Worm (Caenorhabditis elegans): ENCODE measurements around the gene C18E9.9.

C18E9.9 gene

ce11 chrII:9007741-9008140, 18.4 kb upstream of the C18E9.9 start:
- no peak for TF ChIP-seq unc-62 (GFP tag; optimal IDR thresholded peaks at IDR 0.05)

- no peak for TF ChIP-seq unc-62 (GFP tag; optimal IDR thresholded peaks at IDR 0.05)
Observed at ce11 chrII:9005067-9005466, 15.7 kb upstream of the C18E9.9 start, which contains the start of gene F44G4.7. F44G4.7 (minus strand) TSS chrII:9005167.

- no peak for TF ChIP-seq unc-62 (GFP tag; optimal IDR thresholded peaks at IDR 0.05)
Observed at ce11 chrII:9001743-9002222, 12.4 kb upstream of the C18E9.9 start, which contains the start of gene F44G4.6. F44G4.6 (minus strand) TSS chrII:9001793.

- no peak for TF ChIP-seq unc-62 (GFP tag; optimal IDR thresholded peaks at IDR 0.05)
Observed at ce11 chrII:9000331-9000730, 11.0 kb upstream of the C18E9.9 start, which contains the start of gene F44G4.5. F44G4.5 (minus strand) TSS chrII:9000431.

ce11 chrII:8997479-8997878, 8.1 kb upstream of the C18E9.9 start, which contains the start of the genes F44G4.3 and tdp-1:
F44G4.3 (minus strand) TSS chrII:8997662.
tdp-1 (plus strand) TSS chrII:8997825.
- no peak for TF ChIP-seq unc-62 (GFP tag; optimal IDR thresholded peaks at IDR 0.05)

ce11 chrII:8996064-8996463, 6.7 kb upstream of the C18E9.9 start, which contains the start of gene ndub-2:
ndub-2 (plus strand) TSS chrII:8996364.
- TF ChIP-seq unc-62 (GFP tag; optimal IDR thresholded peaks at IDR 0.05), result no peak

- TF ChIP-seq unc-62 (GFP tag; optimal IDR thresholded peaks at IDR 0.05), result no peak
Observed at ce11 chrII:8994336-8994735, 5.0 kb upstream of the C18E9.9 start, which contains the start of gene F44G4.1. F44G4.1 (plus strand) TSS chrII:8994636.

- TF ChIP-seq unc-62 (GFP tag; optimal IDR thresholded peaks at IDR 0.05), result no peak
Observed at ce11 chrII:8992780-8993179, 3.4 kb upstream of the C18E9.9 start, which contains the start of gene ooc-5. ooc-5 (plus strand) TSS chrII:8993160.

ce11 chrII:8991602-8992001, 2.3 kb upstream of the C18E9.9 start:
- no peak for TF ChIP-seq unc-62 (GFP tag; optimal IDR thresholded peaks at IDR 0.05)

- TF ChIP-seq unc-62 (GFP tag; optimal IDR thresholded peaks at IDR 0.05), result no peak
Observed at ce11 chrII:8990267-8990666, 923 bp upstream of the C18E9.9 start.

ce11 chrII:8987962-8988361, 1.4 kb downstream of the C18E9.9 start, which contains the start of gene C18E9.8:
C18E9.8 (minus strand) TSS chrII:8988062.
- TF ChIP-seq unc-62 (GFP tag; optimal IDR thresholded peaks at IDR 0.05), result no peak

- TF ChIP-seq unc-62 (GFP tag; optimal IDR thresholded peaks at IDR 0.05), result no peak
Observed at ce11 chrII:8982683-8983082, 6.7 kb downstream of the C18E9.9 start, which contains the start of gene C18E9.7. C18E9.7 (minus strand) TSS chrII:8982783.

- no peak for TF ChIP-seq unc-62 (GFP tag; optimal IDR thresholded peaks at IDR 0.05)
Observed at ce11 chrII:8973516-8974043, 15.8 kb downstream of the C18E9.9 start, which contains the start of gene tomm-40. tomm-40 (minus strand) TSS chrII:8973566.

ce11 chrII:8969251-8970183, 19.8 kb downstream of the C18E9.9 start, which contains the start of the genes szy-20 and C18E9.5:
szy-20 (minus strand) TSS chrII:8969333.
C18E9.5 (plus strand) TSS chrII:8969980.
- TF ChIP-seq unc-62 (GFP tag; optimal IDR thresholded peaks at IDR 0.05), result no peak

ce11 chrII:8964835-8965234, 24.5 kb downstream of the C18E9.9 start, which contains the start of the genes ndub-3 and C18E9.2:
ndub-3 (minus strand) TSS chrII:8964890.
C18E9.2 (plus strand) TSS chrII:8965006.
- TF ChIP-seq unc-62 (GFP tag; optimal IDR thresholded peaks at IDR 0.05), result no peak

ce11 chrII:8964049-8964448, 25.3 kb downstream of the C18E9.9 start, which contains the start of gene sftd-3:
sftd-3 (minus strand) TSS chrII:8964149.
- TF ChIP-seq unc-62 (GFP tag; optimal IDR thresholded peaks at IDR 0.05), result no peak
